Fruit fly (Drosophila melanogaster): ENCODE measurements around the gene Dscam4.

Dscam4 gene

DNA sequence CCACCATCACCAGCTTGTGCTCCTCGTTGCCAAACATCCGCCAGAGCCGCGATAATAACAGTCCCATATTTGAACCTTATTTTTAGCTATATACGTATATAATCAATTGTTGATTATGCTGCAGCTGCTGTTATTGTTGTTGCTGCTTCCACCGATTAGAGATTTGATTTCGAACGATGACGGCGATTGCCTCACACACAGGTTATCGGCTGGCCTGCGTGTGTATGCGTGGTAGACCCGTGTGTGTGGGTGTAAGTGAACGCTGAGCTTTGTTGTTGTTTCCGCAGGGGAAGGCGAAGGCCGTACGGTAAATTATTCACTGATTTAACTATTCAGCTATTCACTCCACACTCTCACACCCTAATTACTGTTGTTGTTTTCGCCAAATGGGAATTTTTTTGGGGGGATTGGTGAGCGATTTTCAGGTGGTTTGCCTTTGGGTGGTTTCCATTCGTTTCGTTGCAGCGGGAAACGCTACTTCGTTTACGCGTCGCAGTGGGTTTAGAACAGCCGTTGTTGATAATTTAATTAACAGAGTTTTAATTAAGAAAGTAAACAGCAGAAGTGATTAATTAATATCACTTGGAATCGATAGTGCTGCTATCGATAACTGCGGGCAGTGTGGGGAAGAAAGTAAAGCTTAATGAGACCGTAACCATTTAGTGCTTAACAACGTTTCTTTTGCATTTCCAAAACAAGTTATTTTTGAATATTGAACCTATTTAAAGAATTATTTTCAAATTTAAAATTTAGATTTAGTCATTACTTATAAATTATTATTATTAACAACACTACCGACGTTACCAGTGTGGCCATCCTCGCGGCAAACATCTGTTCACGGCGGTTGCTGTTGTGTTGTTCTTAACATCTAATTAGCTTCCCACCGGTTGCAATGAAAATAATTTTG, 61.0 kb downstream of the Dscam4 start, which contains the start of the genes Arl5 and CG13671 (continued):
- TF ChIP-seq seq (GFP tag; IDR thresholded peaks at IDR 0.05) (peak; percentile 66; the same call in 1 of the 2 replicates), BEAF-32 (GFP tag; optimal IDR thresholded peaks at IDR 0.05) (peak; percentile 85), wor (GFP tag; IDR thresholded peaks at IDR 0.05) (peak; percentile 44; the same call in 1 of the 2 replicates), bbx (GFP tag; IDR thresholded peaks at IDR 0.05; ENCODE audit: partially characterized antibody) (peak; percentile 53), CG3847 (GFP tag; IDR thresholded peaks at IDR 0.05) (peak; percentile 75), Hr51 (GFP tag; optimal IDR thresholded peaks at IDR 0.05) (peak; percentile 68), CG10274 (GFP tag; optimal IDR thresholded peaks at IDR 0.05) (no peak), zfh2 (GFP tag; optimal IDR thresholded peaks at IDR 0.05) (peak; percentile 80), oc (tag; optimal IDR thresholded peaks at IDR 0.05) (no peak), unpg (GFP tag; optimal IDR thresholded peaks at IDR 0.05) (peak; percentile 78), gro (GFP tag; optimal IDR thresholded peaks at IDR 0.05) (peak; percentile 27), Dp (GFP tag; optimal IDR thresholded peaks at IDR 0.05) (peak; percentile 44), CG6813 (GFP tag; optimal IDR thresholded peaks at IDR 0.05) (peak; percentile 21), fd102C (GFP tag; optimal IDR thresholded peaks at IDR 0.05) (peak; percentile 19), grau (tag; optimal IDR thresholded peaks at IDR 0.05) (peak; percentile 65), CG6175 (GFP tag; IDR thresholded peaks at IDR 0.05) (0 out of 3 replicates have a peak, but pooled peaks have one; percentile 42), CG11560 (tag; IDR thresholded peaks at IDR 0.05) (no peak), Pdp1 (GFP tag; optimal IDR thresholded peaks at IDR 0.05) (peak; percentile 50 to 57), CG14860 (GFP tag; IDR thresholded peaks at IDR 0.05; ENCODE audit: partially characterized antibody) (peak; percentile 62; the same call in 2 of the 3 replicates), HmgZ (tag; optimal IDR thresholded peaks at IDR 0.05) (peak; percentile 62), nerfin-1 (tag; optimal IDR thresholded peaks at IDR 0.05) (no peak), PHDP (tag; optimal IDR thresholded peaks at IDR 0.05) (peak; percentile 74), chinmo (GFP tag; IDR thresholded peaks at IDR 0.05; ENCODE audit: partially characterized antibody) (peak; percentile 84; the same call in 2 of the 4 replicates), chm (GFP tag; IDR thresholded peaks at IDR 0.05) (peak; percentile 64), vvl (GFP tag; IDR thresholded peaks at IDR 0.05) (peak; percentile 91), MBD-R2 (GFP tag; IDR thresholded peaks at IDR 0.05) (peak; percentile 94), CG1602 (GFP tag; optimal IDR thresholded peaks at IDR 0.05) (peak; percentile 85), lola (GFP tag; optimal IDR thresholded peaks at IDR 0.05) (peak in 2 of 3 experiments; percentile 16 to 60), CG10267 (tag; optimal IDR thresholded peaks at IDR 0.05) (peak; percentile 97), CHES-1-like (GFP tag; optimal IDR thresholded peaks at IDR 0.05) (peak; percentile 23), CG7987 (GFP tag; optimal IDR thresholded peaks at IDR 0.05) (peak; percentile 42), CG3281 (GFP tag; optimal IDR thresholded peaks at IDR 0.05) (peak; percentile 72), CrebB (tag; optimal IDR thresholded peaks at IDR 0.05) (peak; percentile 7), Nf-YC (tag; optimal IDR thresholded peaks at IDR 0.05) (peak; percentile 37), CG3065 (GFP tag; optimal IDR thresholded peaks at IDR 0.05) (peak; percentile 75), CG32532 (GFP tag; IDR thresholded peaks at IDR 0.05) (peak; percentile 84), CG10543 (GFP tag; optimal IDR thresholded peaks at IDR 0.05) (peak; percentile 60), CG2678 (tag; optimal IDR thresholded peaks at IDR 0.05) (no peak), lbe (GFP tag; optimal IDR thresholded peaks at IDR 0.05) (peak; percentile 89), CG17829 (tag; optimal IDR thresholded peaks at IDR 0.05) (peak; percentile 79), CG15696 (tag; optimal IDR thresholded peaks at IDR 0.05) (peak; percentile 43), Lhr (GFP tag; optimal IDR thresholded peaks at IDR 0.05) (peak; percentile 58), CG8359 (GFP tag; optimal IDR thresholded peaks at IDR 0.05; ENCODE audit: borderline replicate concordance) (no peak), CG1233 (GFP tag; optimal IDR thresholded peaks at IDR 0.05) (peak; percentile 53), hkb (optimal IDR thresholded peaks at IDR 0.05) (no peak), hkb (GFP tag; IDR thresholded peaks at IDR 0.05) (peak; percentile 73)
